Worm (Caenorhabditis elegans) whole organism, early embryonic: Measurements from ENCODE around the gene fbxa-112.

Experiments
- B0310.2 ChIP-seq: sonication (generic microtip); optimal IDR thresholded peaks from 2 replicates; lab custom pipeline; 2016; ENCODE audit warnings: mild to moderate bottlenecking, missing genetic modification characterization, missing compliant biosample characterization
- F13C5.2 ChIP-seq: sonication (generic microtip); optimal IDR thresholded peaks from 2 replicates; lab custom pipeline; 2017; ENCODE audit warnings: mild to moderate bottlenecking, missing genetic modification characterization, inconsistent platforms, missing compliant biosample characterization
- aly-1 ChIP-seq: sonication (generic microtip); optimal IDR thresholded peaks from 2 replicates; lab custom pipeline; 2016; ENCODE audit warnings: missing genetic modification characterization, missing compliant biosample characterization
- ama-1 ChIP-seq: fragments of 150-350 bp; optimal IDR thresholded peaks from 2 replicates; lab custom pipeline; 2014
- ets-7 ChIP-seq: sonication (generic microtip); optimal IDR thresholded peaks from 2 replicates; lab custom pipeline; 2016; ENCODE audit warnings: missing genotype, missing genetic modification characterization, missing compliant biosample characterization
- flt-1 ChIP-seq: fragments of 200-800 bp; sonication (Bioruptor generic); IDR thresholded peaks from 2 replicates; pipeline ENCODE4 v1.3.6; 2022; ENCODE audit warnings: missing genetic modification characterization, missing compliant biosample characterization
- hmg-4 ChIP-seq: fragments of 200-800 bp; sonication (Bioruptor generic); optimal IDR thresholded peaks from 2 replicates; lab custom pipeline; 2018; ENCODE audit warnings: mild to moderate bottlenecking, missing genetic modification characterization, missing compliant biosample characterization
- hnd-1 ChIP-seq: sonication (generic microtip); optimal IDR thresholded peaks from 2 replicates; lab custom pipeline; 2016; ENCODE audit warnings: missing genetic modification characterization, missing compliant biosample characterization
- pes-1 ChIP-seq: fragments of 200-800 bp; sonication (Bioruptor generic); IDR thresholded peaks from 2 replicates; pipeline ENCODE4 v1.3.6; 2022; ENCODE audit warnings: missing genetic modification reagents, missing genetic modification characterization, missing compliant biosample characterization
- scrt-1 ChIP-seq: fragments of 200-800 bp; sonication (Bioruptor generic); IDR thresholded peaks from 2 replicates; pipeline ENCODE4 v1.3.6; 2022; ENCODE audit warnings: missing genetic modification characterization, missing compliant biosample characterization
- sea-1 ChIP-seq: fragments of 200-800 bp; sonication (Bioruptor generic); conservative IDR thresholded peaks from 2 replicates; pipeline ENCODE4 v1.3.6; 2022; ENCODE audit warnings: missing genetic modification characterization, missing compliant biosample characterization
- tbx-11 ChIP-seq: fragments of 200-800 bp; sonication (Bioruptor generic); IDR thresholded peaks from 2 replicates; pipeline ENCODE4 v1.3.6; 2022; ENCODE audit warnings: missing genetic modification characterization, missing compliant biosample characterization
- tra-4 ChIP-seq: sonication (generic microtip); optimal IDR thresholded peaks from 2 replicates; lab custom pipeline; 2017; ENCODE audit warnings: missing genetic modification characterization, missing compliant biosample characterization

DNA sequence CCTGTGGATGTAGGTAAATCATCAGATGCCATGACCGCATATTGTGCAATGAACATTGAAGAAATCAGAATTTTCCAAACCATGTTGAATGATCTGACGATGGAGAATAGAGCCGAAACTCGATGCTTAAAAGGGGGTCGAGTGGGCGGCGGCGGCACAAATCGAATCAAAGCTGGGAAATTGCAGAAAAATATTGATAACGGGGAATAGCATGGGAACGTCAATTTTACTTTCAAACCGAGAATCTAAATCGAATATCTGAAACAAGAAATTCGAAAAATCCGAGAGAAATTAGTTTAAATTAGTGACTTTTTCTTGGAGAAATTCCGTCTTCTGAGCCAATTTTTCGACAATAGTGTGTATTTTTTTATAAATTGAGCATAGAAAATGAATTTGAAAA lies 31.8 kb downstream of the fbxa-112 start, which contains the start of gene F09C6.10:
- TF ChIP-seq hnd-1 (tag; lab: Kevin White, UChicago): no peak
- no peak for TF ChIP-seq ets-7 (tag; lab: Kevin White, UChicago)
- TF ChIP-seq sea-1 (GFP tag; lab: Robert Waterston, UW): no peak
- TF ChIP-seq tbx-11 (GFP tag; lab: Robert Waterston, UW): no peak
- TF ChIP-seq aly-1 (tag; lab: Kevin White, UChicago): no peak
- no peak for TF ChIP-seq flt-1 (GFP tag; lab: Robert Waterston, UW)
- TF ChIP-seq pes-1: no peak
- no peak for TF ChIP-seq tra-4 (tag; lab: Kevin White, UChicago)
- TF ChIP-seq B0310.2 (tag; lab: Kevin White, UChicago): no peak
- no peak for TF ChIP-seq scrt-1 (GFP tag; lab: Robert Waterston, UW)
- no peak for TF ChIP-seq F13C5.2 (tag; lab: Kevin White, UChicago)
- no peak for TF ChIP-seq hmg-4 (GFP tag; lab: Kevin White, UChicago)
- TF ChIP-seq ama-1: no peak
